Fruit fly (Drosophila melanogaster) S2 (cell line): ENCODE measurements around the gene CG33510.

Experiments used
- CG8478 ChIP-seq: fragments of >200 bp; optimal IDR thresholded peaks from 2 replicates; lab custom pipeline; 2018
- CTCF ChIP-seq, 2 experiments: fragments of >200 bp; optimal IDR thresholded peaks; 2 replicates each; lab custom pipeline; 2018

- TF ChIP-seq CG8478 = no peak
- no peak for TF ChIP-seq CTCF (optimal IDR thresholded peaks at IDR 0.05; lab: Kevin White, UChicago)
Observed at dm6 chr2L:21033315-21033714, 50.8 kb downstream of the CG33510 start.
